Worm (Caenorhabditis elegans) whole organism, L1 larva: Measurements from ENCODE around the gene clec-24.

Experiments used
- C16A3.4 ChIP-seq: fragments of 150-350 bp; optimal IDR thresholded peaks from 2 replicates; lab custom pipeline; 2014; ENCODE audit warnings: missing biosample characterization, missing genetic modification characterization
- F16B12.6 ChIP-seq: fragments of 150-350 bp; optimal IDR thresholded peaks from 2 replicates; lab custom pipeline; 2014; ENCODE audit warnings: missing biosample characterization, missing genetic modification characterization
- Y116A8C.19 ChIP-seq: sonication (generic microtip); optimal IDR thresholded peaks from 2 replicates; lab custom pipeline; 2016; ENCODE audit warnings: missing compliant biosample characterization, missing genetic modification characterization, borderline replicate concordance
- alr-1 ChIP-seq: fragments of 200-800 bp; sonication (Bioruptor generic); optimal IDR thresholded peaks from 2 replicates; lab custom pipeline; 2018; ENCODE audit warnings: borderline replicate concordance, mild to moderate bottlenecking, missing genetic modification characterization, missing compliant biosample characterization
- ama-1 ChIP-seq: fragments of 150-350 bp; optimal IDR thresholded peaks from 2 replicates; lab custom pipeline; 2014
- ceh-8 ChIP-seq: fragments of 200-800 bp; sonication (Bioruptor generic); optimal IDR thresholded peaks from 2 replicates; lab custom pipeline; 2018; ENCODE audit warnings: mild to moderate bottlenecking, missing genetic modification characterization, moderate library complexity, missing compliant biosample characterization
- ceh-90 ChIP-seq: sonication (generic microtip); optimal IDR thresholded peaks from 2 replicates; lab custom pipeline; 2016; ENCODE audit warnings: missing genetic modification characterization, missing compliant biosample characterization
- efl-1 ChIP-seq, 4 experiments: fragments of 150-350 bp; optimal IDR thresholded peaks in 3 of 4; peaks in 1 of 4; 1 replicate in 1 of 4; 2 replicates in 3 of 4; lab custom pipeline; 2014; ENCODE audit warnings: missing biosample characterization in 2 of 4, missing genetic modification characterization in 2 of 4, missing genetic modification reagents in 2 of 4
- egl-27 ChIP-seq, 2 experiments: fragments of 150-350 bp in 1 of 2; sonication (generic microtip); optimal IDR thresholded peaks; 3 replicates each; lab custom pipeline; 2017 to 2018; ENCODE audit warnings: missing biosample characterization in 2 of 2, missing genetic modification characterization in 2 of 2, missing genetic modification reagents in 2 of 2
- elt-3 ChIP-seq, 6 experiments: fragments of 150-350 bp in 1 of 6; sonication (generic microtip); optimal IDR thresholded peaks; 2 replicates each; lab custom pipeline; 2017 to 2018; ENCODE audit warnings: missing biosample characterization in 6 of 6, missing genetic modification characterization in 6 of 6, inconsistent platforms in 1 of 6
- fkh-4 ChIP-seq: sonication (generic microtip); optimal IDR thresholded peaks from 2 replicates; lab custom pipeline; 2016; ENCODE audit warnings: missing compliant biosample characterization, missing genetic modification characterization, borderline replicate concordance
- fkh-8 ChIP-seq: sonication (generic microtip); optimal IDR thresholded peaks from 2 replicates; lab custom pipeline; 2016; ENCODE audit warnings: mild to moderate bottlenecking, missing genetic modification characterization, missing compliant biosample characterization
- isw-1 ChIP-seq: fragments of 200-800 bp; sonication (Bioruptor generic); IDR thresholded peaks from 2 replicates; pipeline ENCODE4 v1.3.6; 2022; ENCODE audit warnings: missing genetic modification characterization, missing compliant biosample characterization
- jun-1 ChIP-seq: fragments of 150-350 bp; optimal IDR thresholded peaks from 2 replicates; lab custom pipeline; 2014; ENCODE audit warnings: missing biosample characterization, missing genetic modification reagents, missing genetic modification characterization
- lin-14 ChIP-seq: fragments of 200-800 bp; sonication (Bioruptor generic); optimal IDR thresholded peaks from 2 replicates; lab custom pipeline; 2018; ENCODE audit warnings: mild to moderate bottlenecking, missing genetic modification characterization, moderate library complexity, missing compliant biosample characterization
- lin-39 ChIP-seq: fragments of 150-350 bp; optimal IDR thresholded peaks from 2 replicates; lab custom pipeline; 2014; ENCODE audit warnings: missing biosample characterization, missing genetic modification reagents, missing genetic modification characterization
- lsy-2 ChIP-seq, 2 experiments: fragments of 150-350 bp; optimal IDR thresholded peaks; 2 replicates each; lab custom pipeline; 2014; ENCODE audit warnings: missing biosample characterization in 2 of 2, missing genetic modification characterization in 2 of 2
- mab-9 ChIP-seq: fragments of 200-800 bp; sonication (Bioruptor generic); IDR thresholded peaks from 2 replicates; pipeline ENCODE4 v1.3.6; 2022; ENCODE audit warnings: missing genetic modification reagents, missing genetic modification characterization, missing compliant biosample characterization
- mdl-1 ChIP-seq, 2 experiments: fragments of 150-350 bp; optimal IDR thresholded peaks; 2 replicates each; lab custom pipeline; 2014 to 2017; ENCODE audit warnings: missing biosample characterization in 2 of 2, missing genetic modification characterization in 2 of 2, inconsistent platforms in 1 of 2
- mep-1 ChIP-seq: fragments of 150-350 bp; optimal IDR thresholded peaks from 2 replicates; lab custom pipeline; 2014; ENCODE audit warnings: missing biosample characterization, missing genetic modification characterization
- nhr-11 ChIP-seq: fragments of 150-350 bp; optimal IDR thresholded peaks from 2 replicates; lab custom pipeline; 2014; ENCODE audit warnings: missing biosample characterization, missing genetic modification characterization
- nhr-12 ChIP-seq: sonication (generic microtip); optimal IDR thresholded peaks from 2 replicates; lab custom pipeline; 2017; ENCODE audit warnings: missing biosample characterization, missing genetic modification characterization
- nhr-19 ChIP-seq: fragments of 200-800 bp; sonication (Bioruptor generic); conservative IDR thresholded peaks from 2 replicates; pipeline ENCODE4 v1.3.6; 2022; ENCODE audit warnings: missing genetic modification characterization, missing compliant biosample characterization
- nhr-20 ChIP-seq: sonication (generic microtip); optimal IDR thresholded peaks from 2 replicates; lab custom pipeline; 2016; ENCODE audit warnings: mild to moderate bottlenecking, missing genetic modification characterization, missing compliant biosample characterization
- nhr-237 ChIP-seq: fragments of 150-350 bp; optimal IDR thresholded peaks from 2 replicates; lab custom pipeline; 2014; ENCODE audit warnings: missing biosample characterization, missing genetic modification characterization
- nhr-47 ChIP-seq: sonication (generic microtip); optimal IDR thresholded peaks from 2 replicates; lab custom pipeline; 2016; ENCODE audit warnings: mild to moderate bottlenecking, missing genetic modification characterization, moderate library complexity, missing compliant biosample characterization
- nhr-76 ChIP-seq: sonication (generic microtip); optimal IDR thresholded peaks from 2 replicates; lab custom pipeline; 2017; ENCODE audit warnings: missing biosample characterization, missing genetic modification characterization
- nhr-77 ChIP-seq: fragments of 150-350 bp; optimal IDR thresholded peaks from 2 replicates; lab custom pipeline; 2014; ENCODE audit warnings: missing biosample characterization, missing genetic modification characterization
- nhr-90 ChIP-seq: sonication (generic microtip); optimal IDR thresholded peaks from 2 replicates; lab custom pipeline; 2016; ENCODE audit warnings: mild to moderate bottlenecking, missing genetic modification characterization, missing compliant biosample characterization; ENCODE audit not compliant: poor library complexity
- pag-3 ChIP-seq: sonication (generic microtip); optimal IDR thresholded peaks from 2 replicates; lab custom pipeline; 2017; ENCODE audit warnings: missing genetic modification characterization, mild to moderate bottlenecking, missing compliant biosample characterization, antibody characterized with exemption, borderline replicate concordance; ENCODE audit not compliant: insufficient read depth
- pqm-1 ChIP-seq: sonication (generic microtip); optimal IDR thresholded peaks from 3 replicates; lab custom pipeline; 2017; ENCODE audit warnings: missing biosample characterization, missing genetic modification characterization
- rnt-1 ChIP-seq: sonication (generic microtip); optimal IDR thresholded peaks from 2 replicates; lab custom pipeline; 2016; ENCODE audit warnings: mild to moderate bottlenecking, missing genetic modification characterization, moderate library complexity, missing compliant biosample characterization
- sox-4 ChIP-seq: sonication (generic microtip); optimal IDR thresholded peaks from 2 replicates; lab custom pipeline; 2016; ENCODE audit warnings: missing genetic modification characterization, missing compliant biosample characterization
- swsn-7 ChIP-seq: sonication (generic microtip); optimal IDR thresholded peaks from 2 replicates; lab custom pipeline; 2016; ENCODE audit warnings: missing genetic modification characterization, missing compliant biosample characterization
- unc-30 ChIP-seq: sonication (generic microtip); optimal IDR thresholded peaks from 2 replicates; lab custom pipeline; 2017; ENCODE audit warnings: missing biosample characterization, missing genetic modification characterization
- unc-86 ChIP-seq: sonication (generic microtip); optimal IDR thresholded peaks from 2 replicates; lab custom pipeline; 2016; ENCODE audit warnings: missing genetic modification characterization, missing compliant biosample characterization

Gene clec-24

DNA sequence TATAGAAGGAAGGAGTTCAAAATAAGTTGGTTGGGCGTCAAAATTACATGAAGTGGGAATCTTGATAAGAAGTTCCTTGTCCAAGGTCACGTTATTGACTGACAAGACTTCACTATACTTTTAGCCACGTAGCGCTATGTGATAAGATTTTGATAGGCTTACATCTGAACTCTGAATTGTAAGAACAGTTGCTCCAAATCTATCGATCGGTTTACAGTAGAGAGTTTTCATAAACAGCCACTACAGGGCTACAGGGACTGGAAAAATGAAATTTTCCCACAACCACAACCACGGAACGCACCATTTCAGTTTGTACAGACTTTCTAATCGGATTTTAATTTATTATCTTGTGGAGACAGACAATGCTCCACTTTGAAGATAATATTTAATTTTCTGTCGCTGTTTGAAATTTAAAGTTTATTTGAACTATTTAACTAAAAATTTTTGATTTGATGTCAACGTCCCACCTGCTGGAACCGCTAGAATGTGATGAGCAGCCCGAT, 3.8 kb upstream of the clec-24 start, which contains the start of the genes clec-31 and clec-22:
Gene clec-31, minus strand, starts transcription at position 101 of the 503 bp plus-strand sequence.
Gene clec-22, plus strand, starts transcription at position 453 of the 503 bp plus-strand sequence.
- TF ChIP-seq egl-27 (tag; optimal IDR thresholded peaks at IDR 0.05; lab: Kevin White, UChicago) = no peak
- TF ChIP-seq nhr-11 = no peak
- TF ChIP-seq nhr-237 = no peak
- no peak for TF ChIP-seq nhr-19 (GFP tag; lab: Robert Waterston, UW)
- no peak for TF ChIP-seq jun-1 (tag; lab: Kevin White, UChicago)
- no peak for TF ChIP-seq pag-3 (tag; lab: Kevin White, UChicago)
- TF ChIP-seq lin-14 (GFP tag; lab: Kevin White, UChicago) = no peak
- no peak for TF ChIP-seq F16B12.6 (tag; lab: Kevin White, UChicago)
- TF ChIP-seq lin-39 = no peak

DNA sequence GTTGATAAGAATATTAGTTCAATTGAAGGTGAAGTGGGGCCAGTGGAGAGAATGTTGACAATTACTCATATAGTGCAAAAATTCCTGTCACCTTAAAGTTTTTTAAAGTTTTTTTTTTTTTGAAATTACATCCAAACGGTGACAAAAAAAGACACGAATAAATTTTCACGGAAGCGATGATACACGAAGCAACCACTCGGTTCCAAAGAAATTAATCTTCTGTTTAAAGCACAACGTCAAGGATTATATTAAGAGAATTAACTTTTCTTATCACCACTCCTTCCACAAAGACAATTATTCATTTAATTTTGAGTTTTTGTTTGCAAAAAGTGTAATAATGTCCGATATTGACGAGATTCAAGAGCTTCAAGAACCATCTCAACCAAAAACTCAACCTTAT, 3.6 kb downstream of the clec-24 start, which contains the start of gene clec-28:
Gene clec-28, plus strand, starts transcription at position 301 of the 400 bp plus-strand sequence.
- TF ChIP-seq swsn-7 (tag; lab: Kevin White, UChicago) (no peak), nhr-47 (tag; lab: Kevin White, UChicago) (no peak), C16A3.4 (no peak), nhr-20 (tag; lab: Kevin White, UChicago) (no peak), nhr-90 (no peak), nhr-77 (tag; lab: Kevin White, UChicago) (no peak), mep-1 (tag; lab: Kevin White, UChicago) (no peak)
- TF ChIP-seq, all 84 proteins: peak for 0

DNA sequence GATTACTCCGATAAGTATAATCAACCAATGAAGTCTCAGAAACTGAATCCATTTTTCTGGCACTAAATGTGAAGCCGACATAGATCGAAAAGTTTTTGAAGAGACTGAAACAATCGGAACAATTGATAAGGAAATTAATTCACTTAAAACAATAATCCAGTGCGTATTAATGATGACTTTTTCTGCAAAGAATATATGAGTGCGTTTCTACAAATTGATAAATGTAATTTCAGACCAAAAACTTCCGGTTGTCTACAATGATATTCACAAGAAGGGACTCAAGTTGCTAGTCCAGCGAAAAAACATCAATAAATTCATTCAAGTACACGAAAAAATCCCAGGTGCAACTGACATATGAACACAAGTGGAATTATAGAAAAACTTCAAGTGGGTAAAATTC, 7.9 kb downstream of the clec-24 start, which contains the start of gene clec-33:
Gene clec-33, minus strand, starts transcription at position 101 of the 400 bp plus-strand sequence.
- TF ChIP-seq pqm-1 (tag; lab: Kevin White, UChicago) (no peak), mdl-1 (tag; optimal IDR thresholded peaks at IDR 0.05; lab: Kevin White, UChicago) (no peak), unc-86 (tag; lab: Kevin White, UChicago) (no peak), nhr-76 (tag; lab: Kevin White, UChicago) (no peak), nhr-11 (no peak), lsy-2 (tag; optimal IDR thresholded peaks at IDR 0.05; lab: Kevin White, UChicago) (no peak), rnt-1 (tag; lab: Kevin White, UChicago) (no peak), lin-14 (GFP tag; lab: Kevin White, UChicago) (no peak), isw-1 (GFP tag; lab: Robert Waterston, UW) (no peak), sox-4 (tag; lab: Kevin White, UChicago) (no peak), nhr-12 (tag; lab: Kevin White, UChicago) (no peak), ceh-8 (no peak), Y116A8C.19 (no peak), nhr-237 (no peak), alr-1 (tag; lab: Kevin White, UChicago) (no peak), unc-30 (tag; lab: Kevin White, UChicago) (no peak), fkh-4 (tag; lab: Kevin White, UChicago) (no peak), ama-1 (no peak), fkh-8 (tag; lab: Kevin White, UChicago) (no peak), mab-9 (GFP tag; lab: Robert Waterston, UW) (no peak)

DNA sequence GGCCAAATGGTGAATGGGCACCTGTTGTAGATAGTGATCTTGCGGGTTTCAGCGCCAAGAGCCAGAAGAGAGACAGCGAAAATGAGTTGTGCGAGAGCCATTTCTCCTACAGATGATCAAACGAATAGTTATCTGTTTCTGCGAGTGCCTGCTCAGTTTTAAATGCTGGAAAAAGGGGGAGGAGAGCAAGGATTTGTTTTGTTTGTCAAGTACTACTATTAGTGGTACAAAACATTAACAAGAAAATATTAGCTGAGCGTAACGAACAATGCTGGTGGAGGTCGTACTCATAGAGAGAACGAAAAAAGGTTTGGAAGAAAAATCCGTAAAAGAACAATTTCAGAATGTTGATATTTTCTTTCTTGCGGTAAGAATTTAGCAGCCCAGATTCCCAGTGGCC, 9.6 kb downstream of the clec-24 start, which contains the start of gene thn-4:
Gene thn-4, minus strand, starts transcription at position 101 of the 400 bp plus-strand sequence.
- TF ChIP-seq elt-3 (tag; optimal IDR thresholded peaks at IDR 0.05; lab: Kevin White, UChicago) (no peak), nhr-237 (no peak), efl-1 (optimal IDR thresholded peaks at IDR 0.05; lab: Kevin White, UChicago) (no peak), efl-1 (GFP tag; optimal IDR thresholded peaks at IDR 0.05 in 1 of 2; lab: Kevin White, UChicago) (peak in 1 of 2 experiments; percentile 24), ceh-90 (tag; lab: Kevin White, UChicago) (no peak)
